Worm (Caenorhabditis elegans) whole organism, young adult: ENCODE data around the gene srx-42.

ENCODE experiments used
- C06A6.2 ChIP-seq: fragments of 200-800 bp; sonication (Bioruptor generic); conservative IDR thresholded peaks from 2 replicates; pipeline ENCODE4 v1.3.6; 2022; ENCODE audit warnings: missing genetic modification characterization, missing compliant biosample characterization
- F37B4.10 ChIP-seq: fragments of 200-800 bp; sonication (Bioruptor generic); IDR thresholded peaks from 2 replicates; pipeline ENCODE4 v1.3.6; 2022; ENCODE audit warnings: missing genetic modification characterization, missing compliant biosample characterization
- T07F8.4 ChIP-seq: sonication (generic microtip); optimal IDR thresholded peaks from 2 replicates; lab custom pipeline; 2016; ENCODE audit warnings: mild to moderate bottlenecking, missing genetic modification characterization, moderate library complexity, missing compliant biosample characterization
- lin-35 ChIP-seq, 3 experiments: fragments of 150-350 bp in 2 of 3; sonication (generic microtip) in 1 of 3; optimal IDR thresholded peaks; 2 replicates each; lab custom pipeline; 2014 to 2018; ENCODE audit warnings: missing biosample characterization in 3 of 3, missing genetic modification characterization in 3 of 3, missing genetic modification reagents in 3 of 3
- pha-4 ChIP-seq: fragments of 150-350 bp; sonication (generic microtip); optimal IDR thresholded peaks from 2 replicates; lab custom pipeline; 2014; ENCODE audit warnings: missing biosample characterization, missing genetic modification reagents, missing genetic modification characterization
- sdz-38 ChIP-seq: sonication (generic microtip); optimal IDR thresholded peaks from 2 replicates; lab custom pipeline; 2016; ENCODE audit warnings: missing genotype, missing genetic modification characterization, missing compliant biosample characterization

ce11 chrV:13890473-13890872 lies 30.4 kb upstream of the srx-42 start, which contains the start of gene lbp-8:
- TF ChIP-seq sdz-38 = no peak
- no peak for TF ChIP-seq C06A6.2 (GFP tag; lab: Robert Waterston, UW)
- TF ChIP-seq pha-4 (tag; lab: Kevin White, UChicago) = no peak
- no peak for TF ChIP-seq T07F8.4
- TF ChIP-seq lin-35 (GFP tag; optimal IDR thresholded peaks at IDR 0.05; lab: Kevin White, UChicago) = no peak
- no peak for TF ChIP-seq F37B4.10
